Fruit fly (Drosophila melanogaster): ENCODE results near the gene ush.

ush gene

dm6 chr2L:480638-481399 is 4.8 kb downstream of the ush start (continued):
- TF ChIP-seq ab (GFP tag; optimal IDR thresholded peaks at IDR 0.05) = peak; percentile 100
- peak; percentile 100 for TF ChIP-seq crc (GFP tag; optimal IDR thresholded peaks at IDR 0.05)
- TF ChIP-seq Hmr (GFP tag; optimal IDR thresholded peaks at IDR 0.05) = peak; percentile 100
- TF ChIP-seq Sox100B (GFP tag; optimal IDR thresholded peaks at IDR 0.05) = peak; percentile 100
- TF ChIP-seq Pdp1 (GFP tag; optimal IDR thresholded peaks at IDR 0.05) = peak; percentile 100
- TF ChIP-seq CG12155 (GFP tag; optimal IDR thresholded peaks at IDR 0.05) = peak; percentile 100
- peak; percentile 100 for TF ChIP-seq caup (GFP tag; optimal IDR thresholded peaks at IDR 0.05; ENCODE audit: severe bottlenecking)
- peak; percentile 100 for TF ChIP-seq Fer2 (tag; optimal IDR thresholded peaks at IDR 0.05)
- TF ChIP-seq Vsx1 (GFP tag; optimal IDR thresholded peaks at IDR 0.05) = peak; percentile 99
- TF ChIP-seq abd-A (tag; optimal IDR thresholded peaks at IDR 0.05) = peak; percentile 100
- TF ChIP-seq CG11695 (GFP tag; IDR thresholded peaks at IDR 0.05) = no peak
- peak; percentile 100 for TF ChIP-seq NfI (GFP tag; optimal IDR thresholded peaks at IDR 0.05)
- TF ChIP-seq her (GFP tag; optimal IDR thresholded peaks at IDR 0.05) = peak; percentile 99
- TF ChIP-seq cas (GFP tag; IDR thresholded peaks at IDR 0.05) = no peak
- TF ChIP-seq Atf6 (GFP tag; IDR thresholded peaks at IDR 0.05) = no peak
- peak; percentile 100 for TF ChIP-seq lilli (GFP tag; optimal IDR thresholded peaks at IDR 0.05)
- TF ChIP-seq vvl (GFP tag; IDR thresholded peaks at IDR 0.05) = no peak
- peak; percentile 100 for TF ChIP-seq cato (GFP tag; optimal IDR thresholded peaks at IDR 0.05; ENCODE audit: borderline replicate concordance)
- peak; percentile 99 for TF ChIP-seq CG1603 (tag; optimal IDR thresholded peaks at IDR 0.05)
- TF ChIP-seq CG34376 (GFP tag; optimal IDR thresholded peaks at IDR 0.05) = peak; percentile 100
- peak; percentile 99 for TF ChIP-seq CG17912 (GFP tag; optimal IDR thresholded peaks at IDR 0.05)
- TF ChIP-seq Doc3 (GFP tag; IDR thresholded peaks at IDR 0.05; ENCODE audit: partially characterized antibody) = no peak
- TF ChIP-seq hbn (GFP tag; IDR thresholded peaks at IDR 0.05; ENCODE audit: partially characterized antibody) = no peak
- peak; percentile 7 for TF ChIP-seq D (optimal IDR thresholded peaks at IDR 0.05)
- peak; percentile 100 for TF ChIP-seq D (GFP tag; optimal IDR thresholded peaks at IDR 0.05)
- no peak for TF ChIP-seq NFAT (GFP tag; IDR thresholded peaks at IDR 0.05)
- peak; percentile 100 for TF ChIP-seq CG17359 (tag; optimal IDR thresholded peaks at IDR 0.05)
- TF ChIP-seq Ets97D (GFP tag; optimal IDR thresholded peaks at IDR 0.05) = peak; percentile 98
- peak; percentile 100 for TF ChIP-seq HmgD (GFP tag; optimal IDR thresholded peaks at IDR 0.05)
- no peak for TF ChIP-seq sob (GFP tag; IDR thresholded peaks at IDR 0.05)
- TF ChIP-seq CG6272 (GFP tag; IDR thresholded peaks at IDR 0.05) = peak; percentile 100
- peak; percentile 94 for TF ChIP-seq stwl (tag; optimal IDR thresholded peaks at IDR 0.05)
- peak; percentile 100 for TF ChIP-seq CG12104 (GFP tag; optimal IDR thresholded peaks at IDR 0.05)
- peak; percentile 100 for TF ChIP-seq sd (tag; optimal IDR thresholded peaks at IDR 0.05)
- peak; percentile 100 for TF ChIP-seq en (GFP tag; optimal IDR thresholded peaks at IDR 0.05)
- peak; percentile 100 for TF ChIP-seq lab (GFP tag; optimal IDR thresholded peaks at IDR 0.05)
- TF ChIP-seq Optix (GFP tag; IDR thresholded peaks at IDR 0.05) = no peak
- peak in 1 of 2 experiments; percentile 97 for TF ChIP-seq Dfd (GFP tag; optimal IDR thresholded peaks at IDR 0.05)
- TF ChIP-seq bigmax (GFP tag; optimal IDR thresholded peaks at IDR 0.05) = peak; percentile 93
- peak; percentile 100 for TF ChIP-seq dm (GFP tag; optimal IDR thresholded peaks at IDR 0.05)
- TF ChIP-seq dmrt99B (tag; optimal IDR thresholded peaks at IDR 0.05) = peak; percentile 100
- TF ChIP-seq CG12659 (GFP tag; optimal IDR thresholded peaks at IDR 0.05) = peak; percentile 100
- TF ChIP-seq corto (GFP tag; optimal IDR thresholded peaks at IDR 0.05) = peak; percentile 100
- peak; percentile 96 for TF ChIP-seq CG2116 (GFP tag; optimal IDR thresholded peaks at IDR 0.05)
- no peak for TF ChIP-seq CG2199 (GFP tag; IDR thresholded peaks at IDR 0.05)
- TF ChIP-seq ranshi (GFP tag; IDR thresholded peaks at IDR 0.05) = no peak
- TF ChIP-seq CG6765 (GFP tag; optimal IDR thresholded peaks at IDR 0.05) = peak; percentile 100
- peak; percentile 100 for TF ChIP-seq CG8388 (GFP tag; optimal IDR thresholded peaks at IDR 0.05)

Measured in whole organism, embryonic.